Worm (Caenorhabditis elegans) whole organism, L4 larva: ENCODE results near the gene F35C11.2.
A peak's percentile ranks its signal among the peaks of the same experiment; 100 is the strongest.

ENCODE experiments used
- D1046.2 ChIP-seq: fragments of 200-800 bp; sonication (Bioruptor generic); IDR thresholded peaks from 2 replicates; pipeline ENCODE4 v1.3.6; 2022; ENCODE audit warnings: missing genetic modification characterization, missing compliant biosample characterization
- T20F7.1 ChIP-seq: fragments of 200-800 bp; sonication (Bioruptor generic); optimal IDR thresholded peaks from 2 replicates; lab custom pipeline; 2018; ENCODE audit warnings: mild to moderate bottlenecking, missing genetic modification characterization, missing compliant biosample characterization
- T26A8.4 ChIP-seq: fragments of 200-800 bp; sonication (Bioruptor generic); IDR thresholded peaks from 2 replicates; pipeline ENCODE4 v1.3.6; 2022; ENCODE audit warnings: missing genetic modification characterization, missing compliant biosample characterization
- Y105C5A.15 ChIP-seq: fragments of 200-800 bp; sonication (Bioruptor generic); IDR thresholded peaks from 2 replicates; pipeline ENCODE4 v1.3.6; 2022; ENCODE audit warnings: missing genetic modification characterization, missing compliant biosample characterization
- Y5F2A.4 ChIP-seq: fragments of 200-800 bp; sonication (Bioruptor generic); optimal IDR thresholded peaks from 2 replicates; lab custom pipeline; 2018; ENCODE audit warnings: mild to moderate bottlenecking, missing genetic modification characterization, missing compliant biosample characterization
- ZK337.2 ChIP-seq: fragments of 200-800 bp; sonication (Bioruptor generic); IDR thresholded peaks from 2 replicates; pipeline ENCODE4 v1.3.6; 2022; ENCODE audit warnings: missing genetic modification reagents, missing genetic modification characterization, missing compliant biosample characterization
- aha-1 ChIP-seq: fragments of 150-350 bp; peaks from one replicate; lab custom pipeline; 2014; ENCODE audit warnings: missing biosample characterization, missing genetic modification characterization
- ama-1 ChIP-seq: fragments of 150-350 bp; optimal IDR thresholded peaks from 2 replicates; lab custom pipeline; 2014; ENCODE audit warnings: inconsistent platforms, mixed read lengths
- ceh-44 ChIP-seq: fragments of 200-800 bp; sonication (Bioruptor generic); IDR thresholded peaks from 2 replicates; pipeline ENCODE4 v1.3.6; 2022; ENCODE audit warnings: missing genetic modification reagents, missing genetic modification characterization, missing compliant biosample characterization
- ceh-62 ChIP-seq: sonication (generic microtip); optimal IDR thresholded peaks from 2 replicates; lab custom pipeline; 2017; ENCODE audit warnings: missing biosample characterization, missing genetic modification characterization
- ceh-82 ChIP-seq: sonication (generic microtip); optimal IDR thresholded peaks from 2 replicates; lab custom pipeline; 2017; ENCODE audit warnings: missing biosample characterization, missing genetic modification characterization
- daf-19 ChIP-seq: fragments of 200-800 bp; sonication (Bioruptor generic); conservative IDR thresholded peaks from 2 replicates; pipeline ENCODE4 v1.3.6; 2022; ENCODE audit warnings: missing genetic modification characterization, missing compliant biosample characterization
- daf-8 ChIP-seq: fragments of 200-800 bp; sonication (Bioruptor generic); IDR thresholded peaks from 2 replicates; pipeline ENCODE4 v1.3.6; 2022; ENCODE audit warnings: missing genetic modification characterization, missing compliant biosample characterization
- dmd-6 ChIP-seq: fragments of 200-800 bp; sonication (Bioruptor generic); IDR thresholded peaks from 2 replicates; pipeline ENCODE4 v1.3.6; 2022; ENCODE audit warnings: missing genetic modification reagents, missing genetic modification characterization, missing compliant biosample characterization
- dmd-8 ChIP-seq: fragments of 200-800 bp; sonication (Bioruptor generic); IDR thresholded peaks from 2 replicates; pipeline ENCODE4 v1.3.6; 2022; ENCODE audit warnings: missing genetic modification characterization, missing compliant biosample characterization
- dmd-9 ChIP-seq: fragments of 200-800 bp; sonication (Bioruptor generic); IDR thresholded peaks from 2 replicates; pipeline ENCODE4 v1.3.6; 2022; ENCODE audit warnings: missing genetic modification reagents, missing genetic modification characterization, missing compliant biosample characterization
- duxl-1 ChIP-seq: sonication (generic microtip); optimal IDR thresholded peaks from 2 replicates; lab custom pipeline; 2016; ENCODE audit warnings: mild to moderate bottlenecking, missing genetic modification characterization, moderate library complexity, missing compliant biosample characterization; ENCODE audit not compliant: poor library complexity
- dve-1 ChIP-seq: sonication (generic microtip); optimal IDR thresholded peaks from 2 replicates; lab custom pipeline; 2017; ENCODE audit warnings: antibody characterized with exemption, mild to moderate bottlenecking, missing genetic modification characterization, missing compliant biosample characterization; ENCODE audit not compliant: insufficient read depth
- fkh-10 ChIP-seq: fragments of 150-350 bp; optimal IDR thresholded peaks from 2 replicates; lab custom pipeline; 2014; ENCODE audit warnings: missing biosample characterization, missing genetic modification reagents, missing genetic modification characterization
- hlh-11 ChIP-seq: fragments of 200-800 bp; sonication (Bioruptor generic); optimal IDR thresholded peaks from 2 replicates; lab custom pipeline; 2018; ENCODE audit warnings: mild to moderate bottlenecking, missing genetic modification characterization, missing compliant biosample characterization
- hlh-30 ChIP-seq: sonication (generic microtip); optimal IDR thresholded peaks from 2 replicates; lab custom pipeline; 2017; ENCODE audit warnings: antibody characterized with exemption, mild to moderate bottlenecking, missing genetic modification characterization, missing compliant biosample characterization; ENCODE audit not compliant: insufficient read depth
- hmg-1.1 ChIP-seq: fragments of 200-800 bp; sonication (Bioruptor generic); IDR thresholded peaks from 2 replicates; pipeline ENCODE4 v1.3.6; 2022; ENCODE audit warnings: missing genetic modification reagents, missing genetic modification characterization, missing compliant biosample characterization
- lin-38 ChIP-seq: fragments of 200-800 bp; sonication (Bioruptor generic); IDR thresholded peaks from 2 replicates; pipeline ENCODE4 v1.3.6; 2022; ENCODE audit warnings: missing genetic modification reagents, missing genetic modification characterization, missing compliant biosample characterization
- lsy-2 ChIP-seq, 2 experiments: fragments of 150-350 bp in 1 of 2; sonication (generic microtip) in 1 of 2; optimal IDR thresholded peaks; 2 replicates each; lab custom pipeline; 2014 to 2017; ENCODE audit warnings: missing biosample characterization in 2 of 2, missing genetic modification characterization in 2 of 2
- madf-9 ChIP-seq: fragments of 200-800 bp; sonication (Bioruptor generic); conservative IDR thresholded peaks from 2 replicates; pipeline ENCODE4 v1.3.6; 2022; ENCODE audit warnings: missing genetic modification reagents, missing genetic modification characterization, missing compliant biosample characterization
- mep-1 ChIP-seq: fragments of 150-350 bp; sonication (generic microtip); optimal IDR thresholded peaks from 3 replicates; lab custom pipeline; 2014; ENCODE audit warnings: missing biosample characterization, missing genetic modification characterization
- mes-2 ChIP-seq: sonication (generic microtip); optimal IDR thresholded peaks from 2 replicates; lab custom pipeline; 2016; ENCODE audit warnings: missing genotype, mild to moderate bottlenecking, missing genetic modification characterization, missing compliant biosample characterization; ENCODE audit not compliant: poor library complexity, severe bottlenecking
- mxl-2 ChIP-seq: fragments of 200-800 bp; sonication (Bioruptor generic); conservative IDR thresholded peaks from 2 replicates; pipeline ENCODE4 v1.3.6; 2022; ENCODE audit warnings: missing genetic modification reagents, missing genetic modification characterization, missing compliant biosample characterization
- mxl-3 ChIP-seq: fragments of 200-800 bp; sonication (Bioruptor generic); optimal IDR thresholded peaks from 2 replicates; lab custom pipeline; 2018; ENCODE audit warnings: mild to moderate bottlenecking, missing genetic modification characterization, missing compliant biosample characterization
- nhr-102 ChIP-seq: sonication (generic microtip); optimal IDR thresholded peaks from 2 replicates; lab custom pipeline; 2016; ENCODE audit warnings: mild to moderate bottlenecking, missing genetic modification characterization, moderate library complexity, missing compliant biosample characterization
- nhr-25 ChIP-seq: sonication (generic microtip); optimal IDR thresholded peaks from 2 replicates; lab custom pipeline; 2017; ENCODE audit warnings: missing genetic modification characterization, mild to moderate bottlenecking, missing compliant biosample characterization, antibody characterized with exemption, moderate library complexity, borderline replicate concordance; ENCODE audit not compliant: insufficient read depth
- nhr-28 ChIP-seq: fragments of 150-350 bp; optimal IDR thresholded peaks from 2 replicates; lab custom pipeline; 2014; ENCODE audit warnings: missing biosample characterization, missing genetic modification characterization
- nhr-41 ChIP-seq: fragments of 200-800 bp; sonication (Bioruptor generic); IDR thresholded peaks from 2 replicates; pipeline ENCODE4 v1.3.6; 2022; ENCODE audit warnings: missing genetic modification reagents, missing genetic modification characterization, missing compliant biosample characterization
- nhr-76 ChIP-seq: fragments of 150-350 bp; optimal IDR thresholded peaks from 2 replicates; lab custom pipeline; 2014; ENCODE audit warnings: missing biosample characterization, missing genetic modification characterization
- pha-4 ChIP-seq, 2 experiments: fragments of 150-350 bp in 1 of 2; fragments of 200-800 bp in 1 of 2; sonication (Bioruptor generic) in 1 of 2; IDR thresholded peaks in 1 of 2; optimal IDR thresholded peaks in 1 of 2; 2 replicates each; pipeline versions ENCODE4 v1.3.6 to Lab custom; 2014 to 2022; ENCODE audit warnings: missing genetic modification characterization in 2 of 2, missing genetic modification reagents in 2 of 2, missing biosample characterization in 1 of 2, missing compliant biosample characterization in 1 of 2
- rbr-2 ChIP-seq: sonication (generic microtip); optimal IDR thresholded peaks from 2 replicates; lab custom pipeline; 2016; ENCODE audit warnings: missing genotype, missing genetic modification characterization, missing compliant biosample characterization
- skn-1 ChIP-seq: fragments of 150-350 bp; optimal IDR thresholded peaks from 2 replicates; lab custom pipeline; 2014; ENCODE audit warnings: missing biosample characterization, missing genetic modification characterization
- spr-1 ChIP-seq: sonication (generic microtip); optimal IDR thresholded peaks from 2 replicates; lab custom pipeline; 2016; ENCODE audit warnings: mild to moderate bottlenecking, missing genetic modification characterization, missing compliant biosample characterization
- spr-3 ChIP-seq: fragments of 200-800 bp; sonication (Bioruptor generic); optimal IDR thresholded peaks from 2 replicates; lab custom pipeline; 2018; ENCODE audit warnings: mild to moderate bottlenecking, missing genetic modification characterization, missing compliant biosample characterization
- tag-97 ChIP-seq: fragments of 200-800 bp; sonication (Bioruptor generic); IDR thresholded peaks from 2 replicates; pipeline ENCODE4 v1.3.6; 2022; ENCODE audit warnings: missing genetic modification characterization, missing compliant biosample characterization
- tra-1 ChIP-seq: fragments of 200-800 bp; sonication (Bioruptor generic); IDR thresholded peaks from 2 replicates; pipeline ENCODE4 v1.3.6; 2022; ENCODE audit warnings: missing genetic modification reagents, missing genetic modification characterization, missing compliant biosample characterization
- unc-39 ChIP-seq: sonication (generic microtip); optimal IDR thresholded peaks from 2 replicates; lab custom pipeline; 2017; ENCODE audit warnings: missing biosample characterization, missing genetic modification characterization
- unc-62 ChIP-seq, 3 experiments: fragments of 150-350 bp in 1 of 3; sonication (generic microtip); optimal IDR thresholded peaks in 2 of 3; peaks in 1 of 3; 1 replicate in 1 of 3; 2 replicates in 2 of 3; lab custom pipeline; 2014 to 2017; ENCODE audit warnings: missing biosample characterization in 3 of 3, missing genetic modification characterization in 3 of 3, missing genetic modification reagents in 3 of 3, missing genotype in 1 of 3
- zfp-3 ChIP-seq: fragments of 200-800 bp; sonication (Bioruptor generic); conservative IDR thresholded peaks from 2 replicates; pipeline ENCODE4 v1.3.6; 2022; ENCODE audit warnings: missing genetic modification reagents, missing genetic modification characterization, missing compliant biosample characterization
- ztf-7 ChIP-seq: fragments of 150-350 bp; optimal IDR thresholded peaks from 2 replicates; lab custom pipeline; 2014; ENCODE audit warnings: missing biosample characterization, missing genetic modification characterization

Gene F35C11.2

ce11 chrII:8263562-8263961 lies 14.9 kb upstream of the F35C11.2 start (continued):
- TF ChIP-seq nhr-76 (tag; lab: Kevin White, UChicago) (no peak), spr-3 (no peak), ztf-7 (tag; lab: Kevin White, UChicago) (no peak), mxl-2 (no peak), mep-1 (tag; lab: Kevin White, UChicago) (no peak), nhr-41 (no peak), spr-1 (tag; lab: Kevin White, UChicago) (no peak), mes-2 (tag; lab: Kevin White, UChicago) (no peak), ZK337.2 (GFP tag; lab: Robert Waterston, UW) (no peak), lsy-2 (tag; optimal IDR thresholded peaks at IDR 0.05; lab: Kevin White, UChicago) (peak in 1 of 2 experiments; percentile 8), ceh-44 (GFP tag; lab: Robert Waterston, UW) (no peak), tra-1 (GFP tag; lab: Robert Waterston, UW) (no peak), hmg-1.1 (GFP tag; lab: Robert Waterston, UW) (no peak), Y5F2A.4 (GFP tag; lab: Kevin White, UChicago) (no peak), ceh-62 (no peak), rbr-2 (tag; lab: Kevin White, UChicago) (no peak), duxl-1 (tag; lab: Kevin White, UChicago) (no peak), hlh-30 (tag; lab: Kevin White, UChicago) (peak; percentile 69), dve-1 (tag; lab: Kevin White, UChicago) (peak; percentile 21), daf-8 (GFP tag; lab: Robert Waterston, UW) (no peak), nhr-102 (tag; lab: Kevin White, UChicago) (no peak), dmd-8 (GFP tag; lab: Robert Waterston, UW) (no peak)

- TF ChIP-seq mxl-3 (GFP tag; lab: Kevin White, UChicago) (peak; percentile 27), ama-1 (lab: Kevin White, UChicago) (no peak), nhr-25 (tag; lab: Kevin White, UChicago) (peak; percentile 2), dmd-6 (GFP tag; lab: Robert Waterston, UW) (peak; percentile 48), dmd-9 (no peak), madf-9 (GFP tag; lab: Robert Waterston, UW) (no peak), unc-62 (GFP tag; optimal IDR thresholded peaks at IDR 0.05 in 1 of 2; lab: Kevin White, UChicago) (peak in 1 of 2 experiments; percentile 7), unc-62 (tag; optimal IDR thresholded peaks at IDR 0.05; lab: Kevin White, UChicago) (no peak), hlh-30 (tag; lab: Kevin White, UChicago) (peak; percentile 70), tra-1 (GFP tag; lab: Robert Waterston, UW) (0 out of 2 replicates have a peak, but pooled peaks have one; percentile 15), nhr-28 (tag; lab: Kevin White, UChicago) (peak; percentile 12), hlh-11 (tag; lab: Kevin White, UChicago) (peak; percentile 50)
- TF ChIP-seq, all 104 proteins: peak for 8
Observed at ce11 chrII:8259674-8260073, 11.0 kb upstream of the F35C11.2 start.

- TF ChIP-seq T20F7.1 (no peak), ceh-82 (no peak), nhr-25 (tag; lab: Kevin White, UChicago) (no peak)
Observed at ce11 chrII:8259038-8259437, 10.4 kb upstream of the F35C11.2 start, which contains the start of gene F35C11.6. Gene F35C11.6 (minus strand): TSS chrII:8259138.

- TF ChIP-seq Y5F2A.4 (GFP tag; lab: Kevin White, UChicago) (no peak), aha-1 (tag; lab: Kevin White, UChicago) (no peak), unc-39 (tag; lab: Kevin White, UChicago) (no peak), Y105C5A.15 (no peak), zfp-3 (GFP tag; lab: Robert Waterston, UW) (no peak), lin-38 (GFP tag; lab: Robert Waterston, UW) (no peak), pha-4 (GFP tag; IDR thresholded peaks at IDR 0.05; lab: Robert Waterston, UW) (no peak), pha-4 (tag; optimal IDR thresholded peaks at IDR 0.05; lab: Kevin White, UChicago) (no peak), daf-19 (no peak), tag-97 (GFP tag; lab: Robert Waterston, UW) (no peak), D1046.2 (GFP tag; lab: Robert Waterston, UW) (no peak), T20F7.1 (no peak), fkh-10 (GFP tag; lab: Kevin White, UChicago) (no peak), skn-1 (tag; lab: Kevin White, UChicago) (no peak), T26A8.4 (GFP tag; lab: Robert Waterston, UW) (no peak), mep-1 (tag; lab: Kevin White, UChicago) (no peak), mes-2 (tag; lab: Kevin White, UChicago) (no peak)
Observed at ce11 chrII:8256013-8256412, 7.4 kb upstream of the F35C11.2 start, which contains the start of gene F35C11.7. Gene F35C11.7 (plus strand): TSS chrII:8256313.
